Worm (Caenorhabditis elegans) whole organism, L4/young adult: ENCODE results near the gene C14C6.13.

Experiments
- W03F9.2 ChIP-seq: fragments of 150-350 bp; optimal IDR thresholded peaks from 2 replicates; lab custom pipeline; 2014; ENCODE audit warnings: missing biosample characterization, missing genetic modification characterization
- dao-5 ChIP-seq: sonication (generic microtip); optimal IDR thresholded peaks from 2 replicates; lab custom pipeline; 2016; ENCODE audit warnings: missing genotype, missing genetic modification characterization, moderate library complexity, missing compliant biosample characterization
- him-1 ChIP-seq: sonication (generic microtip); optimal IDR thresholded peaks from 2 replicates; lab custom pipeline; 2016; ENCODE audit warnings: missing genotype, missing genetic modification reagents, missing genetic modification characterization, missing compliant biosample characterization

The C14C6.13 gene

DNA sequence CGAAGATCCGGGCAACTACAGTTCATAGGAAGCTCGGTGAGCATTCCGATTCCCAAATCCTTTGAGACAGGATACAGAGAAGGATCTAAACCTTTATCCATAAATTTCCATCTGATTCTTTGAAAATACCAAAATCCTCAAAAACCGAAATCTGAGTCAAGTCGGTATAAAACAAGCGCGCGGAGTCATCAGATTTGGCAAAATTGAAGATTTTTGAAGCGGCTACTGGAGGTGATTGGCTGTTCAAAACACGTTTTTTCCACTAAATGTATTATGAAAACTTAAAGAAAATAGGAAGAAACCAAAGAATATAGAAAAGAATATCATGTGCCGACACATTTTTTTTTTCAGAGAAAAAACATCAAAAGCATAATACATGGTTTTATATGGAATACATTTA lies at the start of gene C14C6.13:
Gene C14C6.13 (minus strand): TSS at position 101 of the 400 bp plus-strand sequence.
- no peak for TF ChIP-seq W03F9.2 (tag; lab: Kevin White, UChicago)
- no peak for TF ChIP-seq dao-5 (tag; lab: Kevin White, UChicago)
- no peak for TF ChIP-seq him-1 (tag; lab: Kevin White, UChicago)

DNA sequence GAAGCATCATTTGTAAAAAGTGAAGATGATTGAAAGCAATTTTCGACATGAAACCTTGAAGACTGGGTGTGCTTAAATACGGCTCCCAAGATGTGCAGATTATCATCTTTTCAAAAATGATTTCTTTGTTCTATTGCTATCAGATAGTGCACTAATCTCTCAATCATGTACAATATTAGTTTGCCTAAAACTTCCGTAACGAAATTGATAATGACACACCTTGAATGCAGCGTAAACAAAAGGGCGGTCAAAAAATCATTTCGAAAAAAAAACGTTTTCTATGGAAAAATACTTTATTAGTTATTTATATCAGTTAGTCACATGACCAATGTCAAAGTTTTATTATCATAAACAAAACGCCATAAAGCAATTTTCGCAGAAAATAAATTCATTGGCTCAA lies 48.4 kb upstream of the C14C6.13 start, which contains the start of gene F48G7.5:
Gene F48G7.5 (minus strand): TSS at position 34 of the 400 bp plus-strand sequence.
- no peak for TF ChIP-seq dao-5 (tag; lab: Kevin White, UChicago)
- TF ChIP-seq him-1 (tag; lab: Kevin White, UChicago) = no peak
- TF ChIP-seq W03F9.2 (tag; lab: Kevin White, UChicago) = no peak

DNA sequence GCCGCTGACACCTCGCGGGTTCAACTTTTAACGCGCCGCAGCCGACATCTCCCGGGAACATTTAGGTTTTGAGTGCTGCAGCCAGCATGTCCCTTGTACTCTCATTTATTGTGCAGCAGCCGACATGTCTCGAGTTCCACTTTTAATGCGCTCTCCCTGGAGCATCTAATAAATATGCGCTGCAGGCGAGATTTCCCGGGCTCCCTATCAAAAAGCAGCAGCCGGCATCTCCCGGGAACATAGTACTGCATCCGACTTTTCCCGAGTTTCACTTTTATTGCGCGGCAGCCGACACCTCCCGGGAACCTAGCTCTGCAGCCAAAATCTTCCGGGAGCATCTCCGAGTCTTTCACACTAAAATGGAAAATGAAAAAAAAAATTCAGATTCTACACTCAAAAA lies 46.4 kb upstream of the C14C6.13 start:
- no peak for TF ChIP-seq him-1 (tag; lab: Kevin White, UChicago)
- TF ChIP-seq W03F9.2 (tag; lab: Kevin White, UChicago) = no peak
- no peak for TF ChIP-seq dao-5 (tag; lab: Kevin White, UChicago)

DNA sequence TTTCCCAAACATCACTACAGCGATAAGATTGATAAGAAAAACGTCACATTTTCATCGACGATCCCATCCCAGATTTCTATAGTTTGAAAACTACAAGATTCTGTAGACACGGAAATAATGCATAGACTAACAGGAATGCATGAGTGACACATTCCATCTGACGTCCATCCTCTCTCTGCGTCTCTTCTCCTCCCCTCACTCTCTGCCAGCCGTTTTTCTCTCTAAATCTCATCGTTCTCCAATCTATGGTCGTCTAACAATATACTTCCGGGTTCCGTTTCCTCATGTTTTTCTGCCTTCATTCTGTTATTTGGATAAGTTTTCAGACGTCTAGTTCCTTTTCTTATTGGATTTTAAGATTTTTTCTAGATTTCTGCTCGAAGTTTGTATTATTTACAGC lies 44.5 kb upstream of the C14C6.13 start, which contains the start of gene F48G7.4:
Gene F48G7.4 (plus strand): TSS at position 400 of the 400 bp plus-strand sequence.
- TF ChIP-seq him-1 (tag; lab: Kevin White, UChicago) (no peak), W03F9.2 (tag; lab: Kevin White, UChicago) (peak; percentile 36)

DNA sequence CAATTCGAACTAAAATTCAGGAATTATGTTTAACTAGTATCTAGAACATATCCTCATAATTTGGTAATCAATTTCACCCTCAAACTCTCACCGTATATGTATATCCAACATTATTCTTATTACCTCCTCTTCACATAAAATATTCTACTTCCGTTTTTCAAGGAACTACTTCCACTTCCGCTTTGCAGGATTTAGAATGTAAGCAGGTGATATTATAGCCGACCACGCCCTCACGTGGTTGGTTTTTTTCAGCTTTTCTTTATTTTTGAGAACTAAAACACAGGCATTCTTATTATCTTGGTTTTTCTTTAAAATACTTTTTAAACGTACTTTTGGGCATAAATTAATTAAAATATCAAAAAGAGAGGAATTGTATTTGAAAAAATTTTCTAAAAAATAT lies 43.4 kb upstream of the C14C6.13 start:
- TF ChIP-seq dao-5 (tag; lab: Kevin White, UChicago) (no peak), him-1 (tag; lab: Kevin White, UChicago) (no peak), W03F9.2 (tag; lab: Kevin White, UChicago) (no peak)

DNA sequence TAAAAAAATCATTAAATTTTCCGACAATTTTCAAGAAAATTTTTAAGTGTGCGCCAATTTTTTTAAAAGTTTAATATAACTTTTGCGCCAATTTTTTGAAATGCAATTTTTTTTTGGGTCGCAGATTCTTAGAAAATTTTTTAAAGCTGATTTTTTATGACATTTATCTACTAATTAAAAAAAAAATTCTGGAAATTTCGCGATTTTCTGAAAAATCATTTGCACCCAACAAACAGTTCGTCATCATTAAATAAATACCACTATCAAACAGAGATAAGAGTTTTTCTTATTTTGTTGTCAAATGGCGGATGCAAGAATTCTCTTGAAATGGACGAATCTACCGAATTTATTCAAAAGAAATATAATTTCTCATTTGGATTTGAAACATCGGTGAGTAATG lies 40.7 kb upstream of the C14C6.13 start, which contains the start of gene F48G7.13:
Gene F48G7.13 (plus strand): TSS at position 301 of the 400 bp plus-strand sequence.
- TF ChIP-seq him-1 (tag; lab: Kevin White, UChicago) (no peak), dao-5 (tag; lab: Kevin White, UChicago) (no peak), W03F9.2 (tag; lab: Kevin White, UChicago) (no peak)

DNA sequence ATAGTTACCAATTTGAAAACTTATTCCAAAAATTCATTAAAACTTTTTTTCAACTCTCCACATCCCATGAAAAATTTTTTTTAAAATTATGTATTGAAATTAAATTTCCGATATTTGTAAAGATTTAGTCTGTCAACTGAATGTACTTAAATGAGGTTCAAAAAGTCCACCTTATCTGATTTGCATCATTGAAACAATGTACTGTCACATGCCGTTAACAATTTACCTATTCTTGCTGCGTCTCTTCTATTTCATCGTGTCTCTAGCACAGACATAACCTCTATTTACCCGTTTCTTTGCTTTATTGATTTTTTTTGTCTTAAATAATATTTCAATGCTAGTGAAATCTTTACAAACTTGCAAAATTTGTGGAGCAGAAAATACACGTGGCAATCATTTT lies 35.7 kb upstream of the C14C6.13 start, which contains the start of gene nhr-90:
Gene nhr-90 (plus strand): TSS at position 296 of the 400 bp plus-strand sequence.
- TF ChIP-seq him-1 (tag; lab: Kevin White, UChicago) (no peak), W03F9.2 (tag; lab: Kevin White, UChicago) (no peak), dao-5 (tag; lab: Kevin White, UChicago) (no peak)

DNA sequence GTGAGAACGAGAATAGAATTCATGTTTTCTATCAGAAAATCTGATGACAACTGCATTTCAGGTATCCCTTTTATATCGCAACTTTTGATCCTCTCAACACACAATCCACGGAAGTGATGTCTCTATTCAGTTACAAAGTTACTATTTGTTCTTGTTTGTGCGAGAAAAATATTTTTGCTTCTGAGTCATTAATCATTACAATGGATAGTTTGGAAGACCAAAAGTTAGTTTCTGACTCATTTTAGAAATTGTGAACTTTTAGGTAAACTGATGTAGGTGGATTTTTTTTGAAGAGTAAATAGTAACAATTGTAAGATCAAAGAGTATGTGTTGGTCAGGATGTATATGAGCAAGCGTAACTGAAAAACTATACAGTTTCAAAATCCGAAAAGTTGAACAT lies 35.1 kb upstream of the C14C6.13 start, which contains the start of gene srlf-36:
Gene srlf-36 (minus strand): TSS at position 101 of the 400 bp plus-strand sequence.
- TF ChIP-seq him-1 (tag; lab: Kevin White, UChicago) = no peak
- TF ChIP-seq W03F9.2 (tag; lab: Kevin White, UChicago) = no peak
- TF ChIP-seq dao-5 (tag; lab: Kevin White, UChicago) = no peak

DNA sequence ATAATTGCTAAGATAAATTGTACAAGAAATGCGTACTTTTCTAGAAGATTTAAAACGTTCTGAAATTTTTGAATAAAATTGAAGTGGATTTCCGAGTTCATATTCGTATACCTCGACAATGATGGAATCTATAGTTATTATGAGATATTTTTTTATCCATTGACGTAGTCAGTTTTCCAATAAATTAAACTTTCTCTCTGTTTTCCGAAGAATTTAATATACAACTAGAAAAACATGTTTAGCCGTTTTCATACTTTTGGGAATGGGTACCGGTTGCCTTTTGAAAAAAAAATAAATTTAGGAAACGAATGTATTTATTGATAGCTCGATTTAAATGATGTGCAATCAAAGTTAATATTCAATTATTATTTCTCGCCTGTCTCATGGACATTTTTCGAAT lies 34.3 kb upstream of the C14C6.13 start, which contains the start of gene srw-109:
Gene srw-109 (minus strand): TSS at position 101 of the 400 bp plus-strand sequence.
- TF ChIP-seq W03F9.2 (tag; lab: Kevin White, UChicago) (no peak), dao-5 (tag; lab: Kevin White, UChicago) (no peak), him-1 (tag; lab: Kevin White, UChicago) (no peak)

DNA sequence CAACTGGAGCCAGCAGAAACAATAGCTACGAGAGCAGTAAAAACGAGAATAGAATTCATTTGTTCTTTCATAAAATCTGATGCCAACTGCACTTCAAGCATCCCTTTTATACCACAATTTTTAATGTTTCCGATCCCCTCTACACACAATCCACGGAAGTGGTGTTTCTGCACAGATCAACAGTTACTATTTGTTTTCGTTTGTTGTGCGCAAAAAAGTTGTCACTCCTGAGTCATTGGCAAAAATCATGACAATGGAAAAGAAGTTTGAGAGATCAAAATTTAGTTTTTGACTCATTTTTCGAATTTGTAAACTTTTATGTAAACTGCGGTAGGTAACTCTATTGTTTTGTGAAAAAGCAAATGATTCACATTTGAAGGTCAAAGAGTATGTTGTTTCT lies 29.6 kb upstream of the C14C6.13 start, which contains the start of gene srlf-37:
Gene srlf-37 (minus strand): TSS at position 101 of the 400 bp plus-strand sequence.
- no peak for TF ChIP-seq dao-5 (tag; lab: Kevin White, UChicago)
- no peak for TF ChIP-seq W03F9.2 (tag; lab: Kevin White, UChicago)
- TF ChIP-seq him-1 (tag; lab: Kevin White, UChicago) = no peak

DNA sequence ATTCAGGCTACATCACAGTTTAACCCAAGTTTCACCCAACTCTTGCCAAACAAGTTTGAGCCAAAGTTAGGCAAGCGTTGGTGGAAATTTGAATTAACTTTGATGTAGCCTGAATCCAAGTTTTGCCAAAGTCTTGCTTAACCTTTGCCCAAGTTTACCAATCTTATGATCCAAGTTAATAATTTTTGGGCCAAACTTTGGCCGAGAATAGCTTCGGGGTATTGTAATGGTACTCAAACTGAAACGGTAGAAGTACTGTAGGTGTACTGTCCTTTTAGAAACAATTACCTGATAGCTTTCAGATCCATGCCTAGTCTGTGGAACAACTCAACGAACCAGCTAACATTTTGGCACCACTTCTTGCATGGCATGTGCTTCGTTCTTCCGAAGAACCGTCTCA lies 25.7 kb upstream of the C14C6.13 start, which contains the start of gene nhr-251:
Gene nhr-251 (plus strand): TSS at position 301 of the 400 bp plus-strand sequence.
- no peak for TF ChIP-seq W03F9.2 (tag; lab: Kevin White, UChicago)
- TF ChIP-seq him-1 (tag; lab: Kevin White, UChicago) = no peak
- no peak for TF ChIP-seq dao-5 (tag; lab: Kevin White, UChicago)

DNA sequence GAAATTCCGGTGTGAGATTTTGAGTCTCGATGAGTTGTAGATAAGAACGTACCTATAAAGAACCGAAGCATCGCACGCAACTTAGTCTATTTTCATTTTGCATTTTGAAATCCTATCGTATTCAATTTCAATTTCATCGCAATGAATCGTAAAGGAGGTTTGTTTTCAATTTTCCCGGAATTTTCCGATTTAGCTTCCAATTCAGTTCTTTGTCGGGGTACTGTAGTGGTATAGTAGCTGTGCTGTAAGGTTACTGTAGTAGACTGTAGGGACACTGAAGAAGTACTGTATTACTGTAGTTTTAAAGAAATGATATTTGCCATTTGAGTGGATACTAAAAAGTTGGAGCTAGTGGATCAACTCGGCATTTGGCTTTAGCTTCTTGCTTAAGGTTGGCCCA lies 25.2 kb upstream of the C14C6.13 start:
- TF ChIP-seq W03F9.2 (tag; lab: Kevin White, UChicago) (no peak), him-1 (tag; lab: Kevin White, UChicago) (no peak), dao-5 (tag; lab: Kevin White, UChicago) (no peak)

DNA sequence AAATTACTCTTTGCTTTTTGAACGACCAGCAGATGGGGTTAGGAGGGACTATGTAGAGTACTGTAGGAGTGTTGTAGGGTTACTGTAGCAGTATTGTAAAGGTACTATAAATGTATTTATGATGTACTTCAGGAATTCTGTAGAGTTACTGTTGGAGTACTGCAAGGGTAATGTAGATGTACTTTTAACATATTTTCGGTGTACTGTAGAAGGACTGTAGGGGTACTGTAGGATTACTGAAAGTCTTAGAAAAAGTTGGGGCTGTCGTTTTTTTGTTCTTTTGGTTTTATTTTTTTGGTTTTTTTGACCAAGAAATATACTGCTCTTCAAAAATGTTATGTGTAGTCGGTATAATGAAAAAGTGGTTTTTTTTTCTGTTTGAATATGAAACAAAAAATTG lies 24.1 kb upstream of the C14C6.13 start:
- TF ChIP-seq dao-5 (tag; lab: Kevin White, UChicago) = no peak
- TF ChIP-seq W03F9.2 (tag; lab: Kevin White, UChicago) = no peak
- TF ChIP-seq him-1 (tag; lab: Kevin White, UChicago) = no peak

DNA sequence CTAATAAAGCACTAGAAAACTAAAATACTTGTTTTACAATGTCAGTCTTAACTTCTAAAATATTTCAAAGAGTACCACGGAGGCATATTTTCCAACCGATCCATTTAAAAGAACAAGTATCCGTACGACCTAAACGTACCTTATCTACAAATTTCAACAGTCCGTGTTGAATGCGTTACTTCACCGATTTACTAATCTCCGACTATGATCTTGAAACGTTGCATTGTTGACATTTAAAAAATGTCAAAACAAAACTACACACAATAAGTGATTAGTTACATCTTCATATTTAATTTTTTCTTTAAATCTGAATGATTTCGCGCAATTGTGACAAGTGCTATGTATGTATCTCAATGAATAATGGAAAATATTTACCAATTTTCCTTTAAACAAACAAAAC lies 23.3 kb upstream of the C14C6.13 start:
- TF ChIP-seq dao-5 (tag; lab: Kevin White, UChicago) (no peak), W03F9.2 (tag; lab: Kevin White, UChicago) (no peak), him-1 (tag; lab: Kevin White, UChicago) (no peak)
